Fruit fly (Drosophila melanogaster): ENCODE data around the gene Takl1.

- no peak for TF ChIP-seq CG8478 (optimal IDR thresholded peaks at IDR 0.05)
- TF ChIP-seq CTCF (optimal IDR thresholded peaks at IDR 0.05) = no peak
Observed at dm6 chr3R:20739971-20740370, 32.4 kb downstream of the Takl1 start, which contains the start of gene CG42322.

All from S2 (cell line).